Worm (Caenorhabditis elegans) whole organism, midembryonic: ENCODE data around the gene mrpl-21.

Experiments used
- T22C8.4 ChIP-seq: fragments of 200-800 bp; sonication (Bioruptor generic); IDR thresholded peaks from 2 replicates; pipeline ENCODE4 v1.3.6; 2022; ENCODE audit warnings: missing genetic modification characterization, missing compliant biosample characterization
- cog-1 ChIP-seq: sonication (generic microtip); optimal IDR thresholded peaks from 2 replicates; lab custom pipeline; 2016; ENCODE audit warnings: missing genetic modification characterization, missing compliant biosample characterization
- flt-1 ChIP-seq: fragments of 200-800 bp; sonication (Bioruptor generic); IDR thresholded peaks from 2 replicates; pipeline ENCODE4 v1.3.6; 2022; ENCODE audit warnings: missing genetic modification characterization, missing compliant biosample characterization
- med-1 ChIP-seq: sonication (generic microtip); optimal IDR thresholded peaks from 2 replicates; lab custom pipeline; 2017; ENCODE audit warnings: missing genetic modification characterization, mild to moderate bottlenecking, missing compliant biosample characterization, antibody characterized with exemption, missing genetic modification reagents; ENCODE audit not compliant: insufficient read depth
- ref-1 ChIP-seq: fragments of 200-800 bp; sonication (Bioruptor generic); conservative IDR thresholded peaks from 2 replicates; pipeline ENCODE4 v1.3.6; 2022; ENCODE audit warnings: missing genetic modification reagents, missing genetic modification characterization, missing compliant biosample characterization
- ztf-23 ChIP-seq: fragments of 200-800 bp; sonication (Bioruptor generic); IDR thresholded peaks from 2 replicates; pipeline ENCODE4 v1.3.6; 2022; ENCODE audit warnings: missing genetic modification reagents, missing genetic modification characterization, missing compliant biosample characterization
- ztf-29 ChIP-seq: fragments of 200-800 bp; sonication (Bioruptor generic); IDR thresholded peaks from 2 replicates; pipeline ENCODE4 v1.3.6; 2022; ENCODE audit warnings: missing genetic modification reagents, missing genetic modification characterization, missing compliant biosample characterization

- TF ChIP-seq ztf-23 (no peak), T22C8.4 (GFP tag; lab: Robert Waterston, UW) (no peak), flt-1 (GFP tag; lab: Robert Waterston, UW) (no peak), ref-1 (GFP tag; lab: Robert Waterston, UW) (no peak), ztf-29 (GFP tag; lab: Robert Waterston, UW) (no peak), cog-1 (tag; lab: Kevin White, UChicago) (no peak), med-1 (GFP tag; lab: Kevin White, UChicago) (no peak)
Observed at ce11 chrIII:4247571-4247970, 4.2 kb upstream of the mrpl-21 start, which contains the start of gene Y44F5A.1.
